Fruit fly (Drosophila melanogaster) whole organism, embryonic: ENCODE results near the gene CG15717.

Experiments
- Abd-B ChIP-seq: fragments of 200-800 bp; sonication (Bioruptor generic); optimal IDR thresholded peaks from 2 replicates; lab custom pipeline; 2018; ENCODE audit warnings: missing biosample characterization, mild to moderate bottlenecking, missing genetic modification characterization, moderate library complexity
- CG10267 ChIP-seq: fragments of 200-800 bp; sonication (Bioruptor generic); optimal IDR thresholded peaks from 2 replicates; lab custom pipeline; 2018; ENCODE audit warnings: missing biosample characterization, mild to moderate bottlenecking, missing genetic modification characterization, moderate library complexity
- CG11093 ChIP-seq: fragments of 200-800 bp; sonication (Bioruptor generic); IDR thresholded peaks from 3 replicates; pipeline ENCODE4 v1.3.6; 2022; ENCODE audit warnings: missing biosample characterization, missing genetic modification characterization
- CG11723 ChIP-seq: fragments of 200-800 bp; sonication (Bioruptor generic); optimal IDR thresholded peaks from 2 replicates; lab custom pipeline; 2017; ENCODE audit warnings: missing biosample characterization, mild to moderate bottlenecking, missing genetic modification characterization
- CG14860 ChIP-seq: fragments of 200-800 bp; sonication (Bioruptor generic); IDR thresholded peaks from 3 replicates; pipeline ENCODE4 v1.3.6; 2022; ENCODE audit warnings: missing biosample characterization, missing genetic modification characterization; ENCODE audit not compliant: partially characterized antibody
- CG17359 ChIP-seq: fragments of 200-800 bp; sonication (Bioruptor generic); optimal IDR thresholded peaks from 3 replicates; lab custom pipeline; 2018; ENCODE audit warnings: missing biosample characterization, mild to moderate bottlenecking, missing genetic modification characterization, moderate library complexity
- CG17385 ChIP-seq: fragments of 200-800 bp; sonication (Bioruptor generic); optimal IDR thresholded peaks from 3 replicates; lab custom pipeline; 2018; ENCODE audit warnings: missing biosample characterization, mild to moderate bottlenecking, missing genetic modification characterization
- CG18599 ChIP-seq: fragments of 200-800 bp; sonication (Bioruptor generic); optimal IDR thresholded peaks from 3 replicates; lab custom pipeline; 2017; ENCODE audit warnings: missing biosample characterization, missing genetic modification characterization, mild to moderate bottlenecking, moderate library complexity, missing genetic modification reagents
- CG34376 ChIP-seq: fragments of 200-800 bp; sonication (Bioruptor generic); optimal IDR thresholded peaks from 2 replicates; lab custom pipeline; 2018; ENCODE audit warnings: missing biosample characterization, mild to moderate bottlenecking, missing genetic modification characterization
- CG5245 ChIP-seq: fragments of 200-800 bp; sonication (Bioruptor generic); optimal IDR thresholded peaks from 3 replicates; lab custom pipeline; 2016; ENCODE audit warnings: missing biosample characterization, missing genetic modification characterization
- CG6813 ChIP-seq: fragments of 200-800 bp; sonication (Bioruptor generic); optimal IDR thresholded peaks from 2 replicates; lab custom pipeline; 2017; ENCODE audit warnings: missing biosample characterization, missing genetic modification characterization, mild to moderate bottlenecking, moderate library complexity, missing genetic modification reagents
- CG7271 ChIP-seq: fragments of 200-800 bp; sonication (Bioruptor generic); optimal IDR thresholded peaks from 2 replicates; lab custom pipeline; 2018; ENCODE audit warnings: missing biosample characterization, mild to moderate bottlenecking, missing genetic modification characterization, moderate library complexity
- CG7928 ChIP-seq: fragments of 200-800 bp; sonication (Bioruptor generic); optimal IDR thresholded peaks from 2 replicates; lab custom pipeline; 2017; ENCODE audit warnings: missing biosample characterization, mild to moderate bottlenecking, missing genetic modification characterization
- CG8478 ChIP-seq: fragments of >200 bp; optimal IDR thresholded peaks from 2 replicates; lab custom pipeline; 2018
- CG8765 ChIP-seq: fragments of 200-800 bp; sonication (Bioruptor generic); IDR thresholded peaks from 2 replicates; pipeline ENCODE4 v1.3.6; 2022; ENCODE audit warnings: missing biosample characterization, missing genetic modification characterization
- CG9876 ChIP-seq: fragments of 200-800 bp; sonication (Bioruptor generic); optimal IDR thresholded peaks from 2 replicates; lab custom pipeline; 2016; ENCODE audit warnings: missing biosample characterization, missing genetic modification characterization
- CrebB ChIP-seq: fragments of 200-800 bp; sonication (Bioruptor generic); optimal IDR thresholded peaks from 3 replicates; lab custom pipeline; 2018; ENCODE audit warnings: missing biosample characterization, mild to moderate bottlenecking, missing genetic modification characterization
- Dad ChIP-seq: fragments of 200-800 bp; sonication (Bioruptor generic); optimal IDR thresholded peaks from 3 replicates; lab custom pipeline; 2016; ENCODE audit warnings: missing biosample characterization, missing genetic modification characterization
- Dbx ChIP-seq: fragments of 200-800 bp; sonication (Bioruptor generic); IDR thresholded peaks from 3 replicates; pipeline ENCODE4 v1.3.6; 2022; ENCODE audit warnings: missing biosample characterization, missing genetic modification characterization
- E2f1 ChIP-seq: fragments of 200-800 bp; sonication (Bioruptor generic); IDR thresholded peaks from 2 replicates; pipeline ENCODE4 v1.3.6; 2022; ENCODE audit warnings: missing biosample characterization, missing genetic modification characterization
- ERR ChIP-seq: fragments of 200-800 bp; sonication (Bioruptor generic); optimal IDR thresholded peaks from 2 replicates; lab custom pipeline; 2016; ENCODE audit warnings: missing biosample characterization, missing genetic modification characterization
- HHEX ChIP-seq: fragments of 200-800 bp; sonication (Bioruptor generic); optimal IDR thresholded peaks from 3 replicates; lab custom pipeline; 2017; ENCODE audit warnings: missing biosample characterization, mild to moderate bottlenecking, missing genetic modification characterization, missing genetic modification reagents
- HLH3B ChIP-seq: fragments of 200-800 bp; sonication (Bioruptor generic); IDR thresholded peaks from 2 replicates; pipeline ENCODE4 v1.3.6; 2022; ENCODE audit warnings: missing biosample characterization, missing genetic modification characterization
- HLH54F ChIP-seq: fragments of 200-800 bp; sonication (Bioruptor generic); optimal IDR thresholded peaks from 3 replicates; lab custom pipeline; 2016; ENCODE audit warnings: missing biosample characterization, missing genetic modification characterization
- HmgD ChIP-seq: fragments of 200-800 bp; sonication (Bioruptor generic); optimal IDR thresholded peaks from 3 replicates; lab custom pipeline; 2016; ENCODE audit warnings: missing biosample characterization, missing genetic modification characterization
- Hr39 ChIP-seq: fragments of >200 bp; optimal IDR thresholded peaks from 2 replicates; lab custom pipeline; 2017
- Nf-YC ChIP-seq: fragments of 200-800 bp; optimal IDR thresholded peaks from 3 replicates; lab custom pipeline; 2019; ENCODE audit warnings: missing biosample characterization, mild to moderate bottlenecking, missing genetic modification characterization, moderate library complexity
- NfI ChIP-seq: fragments of 200-800 bp; sonication (Bioruptor generic); optimal IDR thresholded peaks from 3 replicates; lab custom pipeline; 2018; ENCODE audit warnings: missing biosample characterization, mild to moderate bottlenecking, missing genetic modification characterization, moderate library complexity
- Spps ChIP-seq: fragments of 200-800 bp; sonication (Bioruptor generic); optimal IDR thresholded peaks from 2 replicates; lab custom pipeline; 2018; ENCODE audit warnings: missing biosample characterization, mild to moderate bottlenecking, missing genetic modification characterization
- Ssrp ChIP-seq: fragments of 200-800 bp; sonication (Bioruptor generic); optimal IDR thresholded peaks from 2 replicates; lab custom pipeline; 2018; ENCODE audit warnings: missing biosample characterization, mild to moderate bottlenecking, missing genetic modification characterization, moderate library complexity
- ash1 ChIP-seq: fragments of 200-800 bp; sonication (Bioruptor generic); optimal IDR thresholded peaks from 2 replicates; lab custom pipeline; 2018; ENCODE audit warnings: missing biosample characterization, mild to moderate bottlenecking, missing genetic modification characterization
- crc ChIP-seq: fragments of 200-800 bp; sonication (Bioruptor generic); optimal IDR thresholded peaks from 2 replicates; lab custom pipeline; 2016; ENCODE audit warnings: missing biosample characterization, missing genetic modification characterization
- dm ChIP-seq: fragments of 200-800 bp; sonication (Bioruptor generic); optimal IDR thresholded peaks from 3 replicates; lab custom pipeline; 2016; ENCODE audit warnings: missing biosample characterization, missing genetic modification characterization
- dpn ChIP-seq, 2 experiments: fragments of 200-800 bp; sonication (Bioruptor generic); optimal IDR thresholded peaks; 3 replicates each; lab custom pipeline; 2016; ENCODE audit warnings: missing biosample characterization in 2 of 2, missing genetic modification characterization in 2 of 2
- en ChIP-seq: fragments of 200-800 bp; sonication (Bioruptor generic); optimal IDR thresholded peaks from 2 replicates; lab custom pipeline; 2016; ENCODE audit warnings: missing biosample characterization, missing genetic modification characterization
- eyg ChIP-seq: fragments of 200-800 bp; sonication (Bioruptor generic); optimal IDR thresholded peaks from 3 replicates; lab custom pipeline; 2016; ENCODE audit warnings: missing biosample characterization, missing genetic modification characterization
- fd64A ChIP-seq: fragments of 200-800 bp; sonication (Bioruptor generic); optimal IDR thresholded peaks from 3 replicates; lab custom pipeline; 2018; ENCODE audit warnings: missing biosample characterization, mild to moderate bottlenecking, missing genetic modification characterization
- gce ChIP-seq: fragments of 200-800 bp; sonication (Bioruptor generic); IDR thresholded peaks from 3 replicates; pipeline ENCODE4 v1.3.6; 2022; ENCODE audit warnings: missing biosample characterization, missing genetic modification characterization
- gcm ChIP-seq: fragments of 200-800 bp; sonication (Bioruptor generic); optimal IDR thresholded peaks from 2 replicates; lab custom pipeline; 2019; ENCODE audit warnings: missing biosample characterization, mild to moderate bottlenecking, missing genetic modification characterization, moderate library complexity
- gfzf ChIP-seq: fragments of 200-800 bp; sonication (Bioruptor generic); optimal IDR thresholded peaks from 2 replicates; lab custom pipeline; 2016; ENCODE audit warnings: missing biosample characterization, mild to moderate bottlenecking, missing genetic modification characterization, moderate library complexity
- grau ChIP-seq: fragments of 200-800 bp; optimal IDR thresholded peaks from 3 replicates; lab custom pipeline; 2019; ENCODE audit warnings: missing biosample characterization, mild to moderate bottlenecking, missing genetic modification characterization, moderate library complexity
- gt ChIP-seq: fragments of 200-800 bp; sonication (Bioruptor generic); IDR thresholded peaks from 2 replicates; pipeline ENCODE4 v1.3.6; 2022; ENCODE audit warnings: missing biosample characterization, missing genetic modification characterization
- h ChIP-seq: fragments of >200 bp; optimal IDR thresholded peaks from 2 replicates; lab custom pipeline; 2017
- ind ChIP-seq: fragments of 200-800 bp; sonication (Bioruptor generic); optimal IDR thresholded peaks from 3 replicates; lab custom pipeline; 2016; ENCODE audit warnings: missing biosample characterization, missing genetic modification characterization
- jigr1 ChIP-seq: fragments of 200-800 bp; sonication (Bioruptor generic); IDR thresholded peaks from 3 replicates; pipeline ENCODE4 v1.3.6; 2022; ENCODE audit warnings: missing biosample characterization, missing genetic modification characterization
- nom ChIP-seq: fragments of 200-800 bp; sonication (Bioruptor generic); optimal IDR thresholded peaks from 2 replicates; lab custom pipeline; 2017; ENCODE audit warnings: missing biosample characterization, missing genetic modification characterization, mild to moderate bottlenecking, moderate library complexity, missing genetic modification reagents
- peb ChIP-seq: fragments of 200-800 bp; sonication (Bioruptor generic); IDR thresholded peaks from 2 replicates; pipeline ENCODE4 v1.3.6; 2022; ENCODE audit warnings: missing biosample characterization, missing genetic modification characterization
- phol ChIP-seq: fragments of 200-800 bp; sonication (Bioruptor generic); optimal IDR thresholded peaks from 3 replicates; lab custom pipeline; 2018; ENCODE audit warnings: missing biosample characterization, mild to moderate bottlenecking, missing genetic modification characterization, moderate library complexity
- shn ChIP-seq: fragments of 200-800 bp; sonication (Bioruptor generic); optimal IDR thresholded peaks from 3 replicates; lab custom pipeline; 2016; ENCODE audit warnings: missing biosample characterization, missing genetic modification characterization
- ssp ChIP-seq: fragments of 200-800 bp; sonication (Bioruptor generic); IDR thresholded peaks from 2 replicates; pipeline ENCODE4 v1.3.6; 2022; ENCODE audit warnings: missing biosample characterization, missing genetic modification characterization
- stc ChIP-seq: fragments of 200-800 bp; sonication (Bioruptor generic); IDR thresholded peaks from 2 replicates; pipeline ENCODE4 v1.3.6; 2022; ENCODE audit warnings: missing biosample characterization, missing genetic modification characterization
- vnd ChIP-seq: fragments of 200-800 bp; sonication (Bioruptor generic); IDR thresholded peaks from 3 replicates; pipeline ENCODE4 v1.3.6; 2022; ENCODE audit warnings: missing biosample characterization, missing genetic modification characterization; ENCODE audit not compliant: partially characterized antibody

CG15717 gene

DNA sequence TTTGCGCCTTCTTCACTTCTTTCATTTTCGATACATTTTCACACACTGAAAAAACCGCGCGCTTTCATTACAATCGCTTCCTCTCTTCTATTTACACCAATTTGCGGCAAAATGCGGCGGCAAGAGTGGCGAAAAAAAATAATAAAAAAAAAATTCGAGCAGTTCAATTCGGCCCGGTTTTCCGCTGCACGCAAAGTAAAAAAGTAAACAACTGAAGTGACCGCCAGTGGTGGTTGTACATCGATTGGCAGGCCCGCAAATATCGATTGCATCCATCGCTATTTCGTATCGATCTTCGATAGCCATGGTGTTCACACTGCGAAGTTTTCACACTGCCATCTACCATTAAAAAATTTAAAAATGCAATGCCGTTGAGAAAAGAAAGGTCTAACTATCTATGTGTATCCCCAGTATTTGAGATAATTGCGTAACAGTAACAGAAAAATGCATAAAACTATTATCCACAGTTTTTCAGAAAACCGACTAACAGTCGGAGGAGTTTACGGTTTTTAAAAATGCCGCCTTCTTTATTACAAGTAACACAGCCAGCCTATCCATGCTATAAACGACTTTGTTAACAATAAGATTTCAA, 16.4 kb upstream of the CG15717 start, which contains the start of gene Chpf (continued):
- TF ChIP-seq CG7271 (tag; lab: Kevin White, UChicago) (no peak), gfzf (peak; percentile 16), CG8478 (lab: Kevin White, UChicago) (no peak), HHEX (GFP tag; lab: Kevin White, UChicago) (no peak), ind (GFP tag; lab: Kevin White, UChicago) (no peak), Abd-B (GFP tag; lab: Kevin White, UChicago) (no peak), gcm (no peak), ssp (GFP tag; lab: Robert Waterston, UW) (peak; percentile 83), NfI (no peak), CG14860 (GFP tag; lab: Robert Waterston, UW) (peak; percentile 78), ash1 (GFP tag; lab: Kevin White, UChicago) (no peak), CG17359 (peak; percentile 61), grau (tag; lab: Kevin White, UChicago) (no peak), CG11093 (no peak), peb (no peak), phol (tag; lab: Kevin White, UChicago) (peak; percentile 34), h (lab: Kevin White, UChicago) (no peak), CG17385 (GFP tag; lab: Kevin White, UChicago) (peak; percentile 6), eyg (no peak), CG7928 (no peak), E2f1 (GFP tag; lab: Robert Waterston, UW) (no peak), HmgD (no peak), CG34376 (GFP tag; lab: Kevin White, UChicago) (no peak), fd64A (GFP tag; lab: Kevin White, UChicago) (no peak), dpn (GFP tag; optimal IDR thresholded peaks at IDR 0.05; lab: Kevin White, UChicago) (no peak), CG8765 (GFP tag; lab: Robert Waterston, UW) (no peak), gce (GFP tag; lab: Robert Waterston, UW) (no peak), ERR (GFP tag; lab: Kevin White, UChicago) (no peak), en (GFP tag; lab: Kevin White, UChicago) (no peak), CG9876 (GFP tag; lab: Kevin White, UChicago) (no peak), gt (no peak), CrebB (tag; lab: Kevin White, UChicago) (no peak), stc (GFP tag; lab: Robert Waterston, UW) (no peak), crc (GFP tag; lab: Kevin White, UChicago) (no peak), Spps (tag; lab: Kevin White, UChicago) (no peak), Nf-YC (tag; lab: Kevin White, UChicago) (no peak), CG10267 (tag; lab: Kevin White, UChicago) (no peak), nom (no peak), Hr39 (lab: Kevin White, UChicago) (no peak), dm (GFP tag; lab: Kevin White, UChicago) (no peak), Ssrp (tag; lab: Kevin White, UChicago) (no peak), vnd (peak; percentile 87), CG6813 (no peak), CG11723 (no peak), Dbx (0 out of 3 replicates have a peak, but pooled peaks have one; percentile 29), HLH54F (GFP tag; lab: Kevin White, UChicago) (no peak), HLH3B (GFP tag; lab: Robert Waterston, UW) (no peak), Dad (GFP tag; lab: Kevin White, UChicago) (no peak), CG18599 (no peak), CG5245 (GFP tag; lab: Kevin White, UChicago) (no peak), shn (no peak), jigr1 (GFP tag; lab: Robert Waterston, UW) (no peak)
